Worm (Caenorhabditis elegans): ENCODE results near the gene gnrr-5.

The gnrr-5 gene

ce11 chrV:4471065-4471464, 16.5 kb upstream of the gnrr-5 start, which contains the start of gene T08H10.3:
Gene T08H10.3, plus strand, starts transcription at chrV:4471365.
- TF ChIP-seq mab-5 (tag; optimal IDR thresholded peaks at IDR 0.05) = no peak

ce11 chrV:4450523-4451089, 3.9 kb downstream of the gnrr-5 start, which contains the start of gene rft-2:
Gene rft-2, minus strand, starts transcription at chrV:4450563.
- TF ChIP-seq lsy-2 (tag; optimal IDR thresholded peaks at IDR 0.05) (peak; percentile 49 to 81), Y55F3AM.14 (GFP tag; optimal IDR thresholded peaks at IDR 0.05) (peak; percentile 32), fos-1 (tag; optimal IDR thresholded peaks at IDR 0.05) (peak; percentile 53), nhr-25 (tag; optimal IDR thresholded peaks at IDR 0.05) (peak; percentile 31), mab-5 (tag; optimal IDR thresholded peaks at IDR 0.05) (peak; percentile 11), crh-2 (tag; optimal IDR thresholded peaks at IDR 0.05) (peak; percentile 55), unc-55 (GFP tag; optimal IDR thresholded peaks at IDR 0.05) (peak; percentile 80), aly-2 (tag; optimal IDR thresholded peaks at IDR 0.05) (no peak), C34F6.9 (tag; optimal IDR thresholded peaks at IDR 0.05) (peak; percentile 52), mbf-1 (tag; optimal IDR thresholded peaks at IDR 0.05) (no peak), gmeb-1 (tag; optimal IDR thresholded peaks at IDR 0.05) (peak; percentile 96), sma-9 (GFP tag; optimal IDR thresholded peaks at IDR 0.05) (no peak), sma-9 (tag; optimal IDR thresholded peaks at IDR 0.05) (no peak), sma-3 (GFP tag; optimal IDR thresholded peaks at IDR 0.05) (peak; percentile 13), lin-13 (GFP tag; optimal IDR thresholded peaks at IDR 0.05) (peak; percentile 62), sem-4 (tag; optimal IDR thresholded peaks at IDR 0.05) (peak; percentile 46)

ce11 chrV:4447637-4448036, 6.9 kb downstream of the gnrr-5 start:
- TF ChIP-seq lsy-2 (tag; optimal IDR thresholded peaks at IDR 0.05) (no peak), alr-1 (tag; optimal IDR thresholded peaks at IDR 0.05) (no peak), lin-11 (tag; optimal IDR thresholded peaks at IDR 0.05) (no peak), nhr-12 (tag; optimal IDR thresholded peaks at IDR 0.05) (no peak), sma-9 (GFP tag; optimal IDR thresholded peaks at IDR 0.05) (no peak), sma-9 (tag; optimal IDR thresholded peaks at IDR 0.05) (no peak), nhr-10 (tag; optimal IDR thresholded peaks at IDR 0.05) (no peak), C34F6.9 (tag; optimal IDR thresholded peaks at IDR 0.05) (no peak), ztf-11 (tag; optimal IDR thresholded peaks at IDR 0.05) (no peak), ceh-82 (tag; optimal IDR thresholded peaks at IDR 0.05) (no peak), elt-3 (tag; optimal IDR thresholded peaks at IDR 0.05) (no peak), mab-5 (tag; optimal IDR thresholded peaks at IDR 0.05) (no peak), nhr-6 (tag; optimal IDR thresholded peaks at IDR 0.05) (no peak), nhr-23 (tag; optimal IDR thresholded peaks at IDR 0.05) (no peak), blmp-1 (tag; optimal IDR thresholded peaks at IDR 0.05; ENCODE audit: insufficient read depth) (no peak), mbf-1 (tag; optimal IDR thresholded peaks at IDR 0.05) (no peak), mdl-1 (tag; optimal IDR thresholded peaks at IDR 0.05) (no peak), gmeb-1 (tag; optimal IDR thresholded peaks at IDR 0.05) (no peak), ZK546.5 (tag; optimal IDR thresholded peaks at IDR 0.05) (no peak), dmd-4 (tag; optimal IDR thresholded peaks at IDR 0.05) (no peak)

ce11 chrV:4442749-4443381, 11.7 kb downstream of the gnrr-5 start, which contains the start of gene rft-1:
Gene rft-1, minus strand, starts transcription at chrV:4443223.
- TF ChIP-seq fos-1 (tag; optimal IDR thresholded peaks at IDR 0.05) = peak; percentile 58
- no peak for TF ChIP-seq ztf-4 (tag; optimal IDR thresholded peaks at IDR 0.05)

- TF ChIP-seq mab-5 (tag; optimal IDR thresholded peaks at IDR 0.05) = no peak
- TF ChIP-seq nhr-77 (tag; optimal IDR thresholded peaks at IDR 0.05) = no peak
- no peak for TF ChIP-seq unc-62 (GFP tag; optimal IDR thresholded peaks at IDR 0.05)
- peak; percentile 17 for TF ChIP-seq nhr-25 (tag; optimal IDR thresholded peaks at IDR 0.05)
- TF ChIP-seq blmp-1 (tag; optimal IDR thresholded peaks at IDR 0.05; ENCODE audit: insufficient read depth) = peak; percentile 61
Observed at ce11 chrV:4437215-4437614, 17.3 kb downstream of the gnrr-5 start.
